Worm (Caenorhabditis elegans): ENCODE results near the gene C30B5.2.

Gene C30B5.2

ce11 chrII:6219346-6219745 lies 22.4 kb downstream of the C30B5.2 start, which contains the start of gene mks-2:
Gene mks-2, minus strand, starts transcription at chrII:6219446.
- TF ChIP-seq nhr-76 (tag; optimal IDR thresholded peaks at IDR 0.05) = no peak
- no peak for TF ChIP-seq fkh-10 (GFP tag; optimal IDR thresholded peaks at IDR 0.05)
- no peak for TF ChIP-seq eor-1 (tag; optimal IDR thresholded peaks at IDR 0.05)
- TF ChIP-seq hmg-11 (tag; optimal IDR thresholded peaks at IDR 0.05) = no peak
- TF ChIP-seq nhr-11 (tag; optimal IDR thresholded peaks at IDR 0.05) = no peak
- no peak for TF ChIP-seq egl-27 (tag; optimal IDR thresholded peaks at IDR 0.05)
- TF ChIP-seq snpc-4 (tag; optimal IDR thresholded peaks at IDR 0.05) = no peak
- no peak for TF ChIP-seq mml-1 (tag; optimal IDR thresholded peaks at IDR 0.05)
- TF ChIP-seq ztf-11 (tag; optimal IDR thresholded peaks at IDR 0.05) = no peak
- no peak for TF ChIP-seq tbx-2 (tag; optimal IDR thresholded peaks at IDR 0.05)
- TF ChIP-seq nhr-12 (tag; optimal IDR thresholded peaks at IDR 0.05) = no peak
- TF ChIP-seq R02D3.7 (tag; optimal IDR thresholded peaks at IDR 0.05) = no peak
- TF ChIP-seq sea-2 (GFP tag; optimal IDR thresholded peaks at IDR 0.05) = no peak

DNA sequence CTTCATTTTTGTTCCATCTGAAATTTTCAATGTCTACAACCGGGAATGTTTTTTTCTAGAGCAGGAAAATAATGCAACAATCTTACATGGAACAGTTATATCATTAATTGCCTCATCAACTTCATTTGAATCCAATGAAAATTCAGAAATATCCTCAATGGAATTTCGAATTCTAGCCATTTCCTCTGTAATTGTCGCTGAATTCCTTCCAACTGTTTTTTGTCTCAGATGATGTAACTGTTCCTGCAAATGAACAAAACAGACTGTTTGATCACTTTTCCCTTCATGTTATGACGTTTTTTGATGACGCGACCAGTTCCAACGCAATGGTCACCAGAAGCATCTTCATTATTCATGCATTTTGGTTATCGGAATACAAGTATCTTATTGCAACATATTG lies 24.5 kb downstream of the C30B5.2 start:
- TF ChIP-seq unc-39 (tag; optimal IDR thresholded peaks at IDR 0.05) = no peak
- TF ChIP-seq daf-12 (tag; optimal IDR thresholded peaks at IDR 0.05) = no peak
- TF ChIP-seq nhr-67 (tag; optimal IDR thresholded peaks at IDR 0.05) = no peak
- TF ChIP-seq elt-1 (tag; optimal IDR thresholded peaks at IDR 0.05) = no peak
- TF ChIP-seq ztf-4 (tag; optimal IDR thresholded peaks at IDR 0.05) = no peak
- no peak for TF ChIP-seq pha-4 (tag; optimal IDR thresholded peaks at IDR 0.05)

- no peak for TF ChIP-seq lin-15B (tag; optimal IDR thresholded peaks at IDR 0.05)
- no peak for TF ChIP-seq sea-2 (GFP tag; optimal IDR thresholded peaks at IDR 0.05)
- TF ChIP-seq ZK546.5 (tag; optimal IDR thresholded peaks at IDR 0.05) = no peak
- no peak for TF ChIP-seq daf-12 (tag; optimal IDR thresholded peaks at IDR 0.05)
- TF ChIP-seq ztf-11 (tag; optimal IDR thresholded peaks at IDR 0.05) = no peak
- TF ChIP-seq ceh-9 (tag; optimal IDR thresholded peaks at IDR 0.05) = no peak
- TF ChIP-seq ama-1 (optimal IDR thresholded peaks at IDR 0.05) = no peak
- no peak for TF ChIP-seq aly-2 (tag; optimal IDR thresholded peaks at IDR 0.05)
- TF ChIP-seq nhr-77 (tag; optimal IDR thresholded peaks at IDR 0.05) = no peak
- TF ChIP-seq fos-1 (tag; optimal IDR thresholded peaks at IDR 0.05) = no peak
- TF ChIP-seq ztf-4 (tag; optimal IDR thresholded peaks at IDR 0.05) = no peak
- no peak for TF ChIP-seq ceh-28 (tag; optimal IDR thresholded peaks at IDR 0.05)
- TF ChIP-seq unc-62 (GFP tag; optimal IDR thresholded peaks at IDR 0.05) = no peak
- TF ChIP-seq lin-39 (tag; optimal IDR thresholded peaks at IDR 0.05) = no peak
- TF ChIP-seq nhr-43 (tag; optimal IDR thresholded peaks at IDR 0.05; ENCODE audit: poor library complexity, severe bottlenecking) = no peak
- TF ChIP-seq nhr-11 (tag; optimal IDR thresholded peaks at IDR 0.05) = no peak
Observed at ce11 chrII:6222558-6222957, 25.6 kb downstream of the C30B5.2 start, which contains the start of gene C30B5.6. Gene C30B5.6, minus strand, starts transcription at chrII:6222658.

- TF ChIP-seq R02D3.7 (tag; optimal IDR thresholded peaks at IDR 0.05) (no peak), egl-5 (tag; optimal IDR thresholded peaks at IDR 0.05) (no peak), snpc-4 (tag; optimal IDR thresholded peaks at IDR 0.05) (no peak), fkh-2 (tag; optimal IDR thresholded peaks at IDR 0.05) (no peak), nhr-237 (tag; optimal IDR thresholded peaks at IDR 0.05) (no peak)
Observed at ce11 chrII:6223755-6224154, 26.8 kb downstream of the C30B5.2 start.

DNA sequence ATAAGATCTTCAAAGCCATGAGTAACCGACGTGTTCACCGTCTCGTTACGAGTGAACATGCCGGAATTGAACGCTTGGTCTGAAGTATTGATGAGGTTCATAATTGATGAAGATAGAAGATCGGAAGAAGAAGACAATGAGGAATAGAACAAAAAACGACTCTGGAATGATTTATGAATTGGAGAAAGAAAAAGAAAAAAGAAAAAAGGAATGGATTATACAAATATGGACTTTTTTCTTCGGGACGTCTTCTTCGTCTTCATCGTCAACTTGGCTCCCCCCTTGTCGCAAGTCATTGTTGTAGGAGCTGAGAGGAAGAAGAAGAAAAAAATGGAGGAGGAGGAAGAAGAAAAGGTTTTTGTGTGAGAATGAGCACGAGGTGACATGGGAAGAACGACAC lies 30.0 kb downstream of the C30B5.2 start, which contains the start of gene srsy-2:
Gene srsy-2 (minus strand): TSS at position 101 of the 400 bp plus-strand sequence.
- TF ChIP-seq lin-15B (tag; optimal IDR thresholded peaks at IDR 0.05) (no peak), ceh-28 (tag; optimal IDR thresholded peaks at IDR 0.05) (no peak), pqm-1 (tag; optimal IDR thresholded peaks at IDR 0.05) (no peak), elt-2 (tag; optimal IDR thresholded peaks at IDR 0.05) (no peak), nhr-77 (tag; optimal IDR thresholded peaks at IDR 0.05) (no peak), eor-1 (tag; optimal IDR thresholded peaks at IDR 0.05) (no peak), fkh-2 (tag; optimal IDR thresholded peaks at IDR 0.05) (no peak), ama-1 (optimal IDR thresholded peaks at IDR 0.05) (no peak), nhr-12 (tag; optimal IDR thresholded peaks at IDR 0.05) (no peak)
